Worm (Caenorhabditis elegans): Measurements from ENCODE around the gene C44H4.6.

- no peak for TF ChIP-seq scrt-1 (GFP tag; IDR thresholded peaks at IDR 0.05)
- no peak for TF ChIP-seq hmbx-1 (tag; optimal IDR thresholded peaks at IDR 0.05)
- no peak for TF ChIP-seq ama-1 (optimal IDR thresholded peaks at IDR 0.05)
- TF ChIP-seq tbx-11 (GFP tag; IDR thresholded peaks at IDR 0.05) = no peak
- no peak for TF ChIP-seq sea-1 (GFP tag; conservative IDR thresholded peaks at IDR 0.05)
- TF ChIP-seq F13C5.2 (tag; optimal IDR thresholded peaks at IDR 0.05) = no peak
- TF ChIP-seq hnd-1 (tag; optimal IDR thresholded peaks at IDR 0.05) = no peak
These were observed 17.7 kb downstream of the C44H4.6 start, which contains the start of gene sym-1 for ce11 chrX:14581429-14581828.

Measured in whole organism, early embryonic.